Worm (Caenorhabditis elegans): ENCODE results near the gene ceh-58.

- TF ChIP-seq pha-4 (tag; optimal IDR thresholded peaks at IDR 0.05): no peak
- TF ChIP-seq ama-1 (optimal IDR thresholded peaks at IDR 0.05): no peak
- TF ChIP-seq nhr-11 (tag; optimal IDR thresholded peaks at IDR 0.05): no peak
- TF ChIP-seq aly-2 (tag; optimal IDR thresholded peaks at IDR 0.05): no peak
- no peak for TF ChIP-seq unc-62 (GFP tag; optimal IDR thresholded peaks at IDR 0.05)
- TF ChIP-seq mdl-1 (tag; optimal IDR thresholded peaks at IDR 0.05): no peak
- no peak for TF ChIP-seq nhr-237 (tag; optimal IDR thresholded peaks at IDR 0.05)
- TF ChIP-seq nhr-77 (tag; optimal IDR thresholded peaks at IDR 0.05): no peak
- no peak for TF ChIP-seq snpc-4 (tag; optimal IDR thresholded peaks at IDR 0.05)
- no peak for TF ChIP-seq nhr-12 (tag; optimal IDR thresholded peaks at IDR 0.05)
- TF ChIP-seq ZK546.5 (tag; optimal IDR thresholded peaks at IDR 0.05): no peak
Observed at ce11 chrII:10321410-10321809, 48.0 kb downstream of the ceh-58 start, which contains the start of gene idpp-4.
